Worm (Caenorhabditis elegans): Measurements from ENCODE around the gene W04H10.6.

W04H10.6 gene

ce11 chrII:608341-608740 lies at the start of gene W04H10.6:
W04H10.6 (minus strand) TSS chrII:608441.
- TF ChIP-seq nhr-25 (tag; optimal IDR thresholded peaks at IDR 0.05), result peak; percentile 22
- TF ChIP-seq elt-3 (tag; optimal IDR thresholded peaks at IDR 0.05), result no peak

DNA sequence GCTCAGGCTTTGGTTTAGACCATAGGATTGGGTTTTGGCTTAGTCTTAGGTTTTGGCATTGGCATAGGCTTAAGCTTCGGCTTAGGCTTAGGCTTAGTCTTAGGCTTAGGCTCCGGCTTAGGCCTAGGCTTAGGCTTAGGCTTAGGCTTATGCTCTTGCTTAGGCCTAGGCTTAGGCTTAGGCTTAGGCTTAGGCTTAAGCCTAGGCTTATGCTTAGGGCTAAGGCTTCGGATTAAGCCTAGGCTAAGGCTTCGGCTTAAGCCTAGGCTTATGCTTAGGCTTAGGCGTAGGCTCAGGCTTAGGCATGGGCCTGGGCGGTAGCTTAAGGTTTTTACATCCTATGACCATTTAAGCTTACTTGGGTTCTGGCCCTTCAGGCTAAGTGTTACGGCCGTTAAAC lies 43.1 kb upstream of the W04H10.6 start:
- TF ChIP-seq elt-1 (tag; optimal IDR thresholded peaks at IDR 0.05), result no peak
- no peak for TF ChIP-seq daf-12 (tag; optimal IDR thresholded peaks at IDR 0.05)
- TF ChIP-seq tbx-2 (tag; optimal IDR thresholded peaks at IDR 0.05), result no peak

- TF ChIP-seq nfya-1 (tag; optimal IDR thresholded peaks at IDR 0.05; ENCODE audit: insufficient read depth) (peak; percentile 39), fos-1 (tag; optimal IDR thresholded peaks at IDR 0.05) (no peak)
These were observed 42.2 kb upstream of the W04H10.6 start, which contains the start of the genes K07E8.7 and frpr-14 for ce11 chrII:650321-651005. K07E8.7 (minus strand) TSS chrII:650367. frpr-14 (plus strand) TSS chrII:650955.

- TF ChIP-seq unc-39 (tag; optimal IDR thresholded peaks at IDR 0.05), result no peak
- no peak for TF ChIP-seq daf-12 (tag; optimal IDR thresholded peaks at IDR 0.05)
- no peak for TF ChIP-seq ceh-82 (tag; optimal IDR thresholded peaks at IDR 0.05)
- TF ChIP-seq nhr-77 (tag; optimal IDR thresholded peaks at IDR 0.05), result no peak
- TF ChIP-seq lin-15B (tag; optimal IDR thresholded peaks at IDR 0.05), result no peak
- no peak for TF ChIP-seq nhr-28 (tag; optimal IDR thresholded peaks at IDR 0.05)
- TF ChIP-seq pqm-1 (tag; optimal IDR thresholded peaks at IDR 0.05), result no peak
These were observed 35.5 kb upstream of the W04H10.6 start for ce11 chrII:643733-644132.

ce11 chrII:639467-639866 lies 31.2 kb upstream of the W04H10.6 start, which contains the start of gene K07E8.6:
K07E8.6 (minus strand) TSS chrII:639567.
- TF ChIP-seq ceh-16 (tag; optimal IDR thresholded peaks at IDR 0.05) (no peak), nhr-77 (tag; optimal IDR thresholded peaks at IDR 0.05) (no peak), nfya-1 (tag; optimal IDR thresholded peaks at IDR 0.05; ENCODE audit: insufficient read depth) (peak; percentile 26), pqm-1 (tag; optimal IDR thresholded peaks at IDR 0.05) (no peak), jun-1 (tag; optimal IDR thresholded peaks at IDR 0.05) (no peak), ceh-28 (tag; optimal IDR thresholded peaks at IDR 0.05) (no peak)

DNA sequence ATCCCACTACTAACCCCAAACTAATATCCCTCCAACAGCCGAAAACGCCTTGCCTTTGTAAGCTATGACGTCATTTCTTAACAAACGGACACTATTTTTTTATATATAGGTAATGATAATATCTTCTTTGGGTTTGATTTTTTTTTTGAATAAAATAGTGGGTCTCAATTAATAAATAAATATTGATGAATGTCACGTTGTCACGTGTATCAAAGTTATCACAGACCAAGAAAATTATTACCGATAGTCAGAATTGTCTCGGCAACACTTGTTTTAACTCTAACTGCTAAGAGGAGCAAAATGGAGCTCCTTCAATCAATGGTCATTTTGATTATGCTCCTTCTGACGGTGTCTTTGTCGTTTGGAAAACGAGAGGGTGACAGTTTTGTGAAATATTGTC lies 25.7 kb upstream of the W04H10.6 start, which contains the start of gene T04B8.1:
T04B8.1 (plus strand) TSS at position 301 of the 400 bp plus-strand sequence.
- TF ChIP-seq mdl-1 (tag; optimal IDR thresholded peaks at IDR 0.05) (no peak), tbx-2 (tag; optimal IDR thresholded peaks at IDR 0.05) (no peak), ceh-16 (tag; optimal IDR thresholded peaks at IDR 0.05) (no peak), hmg-11 (tag; optimal IDR thresholded peaks at IDR 0.05) (no peak), pqm-1 (tag; optimal IDR thresholded peaks at IDR 0.05) (no peak), egl-5 (tag; optimal IDR thresholded peaks at IDR 0.05) (no peak)

DNA sequence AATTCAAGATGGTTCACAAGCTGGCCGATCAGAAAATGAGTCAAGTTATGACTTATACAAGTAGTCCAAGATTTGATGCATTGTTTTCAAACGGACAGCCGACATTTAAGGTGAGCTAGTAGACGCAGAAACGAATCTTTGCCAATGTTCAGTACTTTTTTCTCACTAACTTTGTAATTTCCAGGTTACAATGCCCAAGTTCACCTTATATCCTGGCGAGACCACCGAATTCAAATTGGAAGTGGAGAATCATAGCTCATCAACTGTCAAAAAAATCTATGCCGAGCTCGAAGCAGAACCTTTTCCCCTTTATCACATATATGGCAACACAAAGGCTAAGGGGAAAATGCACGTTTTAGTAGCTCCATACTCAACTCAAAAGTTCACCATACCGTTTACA lies 19.7 kb upstream of the W04H10.6 start:
- TF ChIP-seq jun-1 (tag; optimal IDR thresholded peaks at IDR 0.05) (no peak), nfya-1 (tag; optimal IDR thresholded peaks at IDR 0.05; ENCODE audit: insufficient read depth) (no peak), egl-27 (tag; optimal IDR thresholded peaks at IDR 0.05) (no peak), elt-3 (tag; optimal IDR thresholded peaks at IDR 0.05) (no peak), nhr-28 (tag; optimal IDR thresholded peaks at IDR 0.05) (no peak), ceh-28 (tag; optimal IDR thresholded peaks at IDR 0.05) (no peak)

ce11 chrII:627205-627604 lies 19.0 kb upstream of the W04H10.6 start, which contains the start of gene arrd-1:
arrd-1 (plus strand) TSS chrII:627505.
- TF ChIP-seq pqm-1 (tag; optimal IDR thresholded peaks at IDR 0.05), result no peak
- TF ChIP-seq zag-1 (tag; optimal IDR thresholded peaks at IDR 0.05), result no peak
- TF ChIP-seq lin-39 (tag; optimal IDR thresholded peaks at IDR 0.05), result no peak
- no peak for TF ChIP-seq fkh-10 (GFP tag; optimal IDR thresholded peaks at IDR 0.05)
- no peak for TF ChIP-seq nhr-67 (tag; optimal IDR thresholded peaks at IDR 0.05)
- TF ChIP-seq nhr-237 (tag; optimal IDR thresholded peaks at IDR 0.05), result no peak
- TF ChIP-seq lsy-12 (tag; optimal IDR thresholded peaks at IDR 0.05), result no peak
- no peak for TF ChIP-seq tbx-2 (tag; optimal IDR thresholded peaks at IDR 0.05)
- TF ChIP-seq ZK546.5 (tag; optimal IDR thresholded peaks at IDR 0.05), result no peak
- TF ChIP-seq snpc-4 (tag; optimal IDR thresholded peaks at IDR 0.05), result no peak
- TF ChIP-seq nhr-43 (tag; optimal IDR thresholded peaks at IDR 0.05; ENCODE audit: poor library complexity, severe bottlenecking), result no peak

Data from whole organism, L3 larva.